Worm (Caenorhabditis elegans): Measurements from ENCODE around the gene K02F6.1.
"Not testable (repeated sequence)": the region's sequence is repeated elsewhere in the genome, so short reads cannot be mapped to it uniquely, and the experiment has no call there.

DNA sequence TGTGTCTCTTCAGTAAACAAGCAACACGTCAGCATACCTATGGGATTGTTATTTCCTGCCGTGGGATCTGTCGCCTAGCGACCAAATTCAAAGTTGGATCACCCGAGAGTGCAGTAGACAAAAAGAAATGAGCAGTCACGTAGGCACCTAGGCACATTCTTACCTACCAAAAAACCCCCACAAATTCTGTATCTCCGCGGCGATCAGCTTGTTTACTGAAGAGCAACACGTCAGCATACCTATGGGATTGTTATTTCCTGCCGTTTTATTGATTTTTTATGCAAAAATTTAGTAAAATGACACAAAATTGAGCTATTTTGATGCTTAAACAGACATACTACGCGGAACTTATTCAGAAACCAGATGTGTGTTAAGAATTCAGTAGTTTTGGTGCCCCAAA is 19.3 kb upstream of the K02F6.1 start, which contains the start of gene K02F6.5:
- TF ChIP-seq nhr-6, ceh-16, nhr-11, R02D3.7, lin-11, gmeb-1, nhr-129, nhr-12 (tag; optimal IDR thresholded peaks at IDR 0.05): not testable (repeated sequence)
